Worm (Caenorhabditis elegans) whole organism, mixed stage, embryonic: ENCODE measurements around the gene Y4C6B.7.

Experiments
- M03D4.4 ChIP-seq: sonication (generic microtip); optimal IDR thresholded peaks from 2 replicates; lab custom pipeline; 2017; ENCODE audit warnings: mild to moderate bottlenecking, missing genetic modification characterization, missing compliant biosample characterization
- bed-3 ChIP-seq: fragments of 200-800 bp; sonication (Bioruptor generic); optimal IDR thresholded peaks from 3 replicates; lab custom pipeline; 2018; ENCODE audit warnings: mild to moderate bottlenecking, missing genetic modification characterization, moderate library complexity, missing compliant biosample characterization
- blmp-1 ChIP-seq: fragments of 150-350 bp; optimal IDR thresholded peaks from 2 replicates; lab custom pipeline; 2014; ENCODE audit warnings: missing biosample characterization, missing genetic modification characterization
- ceh-39 ChIP-seq: fragments of 150-350 bp; optimal IDR thresholded peaks from 2 replicates; lab custom pipeline; 2014; ENCODE audit warnings: missing biosample characterization, missing genetic modification characterization
- ceh-43 ChIP-seq: fragments of 200-800 bp; sonication (Bioruptor generic); optimal IDR thresholded peaks from 2 replicates; lab custom pipeline; 2018; ENCODE audit warnings: mild to moderate bottlenecking, missing genetic modification characterization, moderate library complexity, missing compliant biosample characterization
- ceh-83 ChIP-seq: fragments of 200-800 bp; sonication (Bioruptor generic); optimal IDR thresholded peaks from 2 replicates; lab custom pipeline; 2018; ENCODE audit warnings: mild to moderate bottlenecking, missing genetic modification characterization, missing compliant biosample characterization
- ces-1 ChIP-seq: fragments of 150-350 bp; optimal IDR thresholded peaks from 2 replicates; lab custom pipeline; 2014; ENCODE audit warnings: missing biosample characterization, missing genetic modification reagents, missing genetic modification characterization
- cnd-1 ChIP-seq: fragments of 200-800 bp; sonication (Bioruptor generic); optimal IDR thresholded peaks from 2 replicates; lab custom pipeline; 2018; ENCODE audit warnings: mild to moderate bottlenecking, missing genetic modification characterization, missing compliant biosample characterization
- drap-1 ChIP-seq: fragments of 200-800 bp; sonication (Bioruptor generic); optimal IDR thresholded peaks from 3 replicates; lab custom pipeline; 2018; ENCODE audit warnings: mild to moderate bottlenecking, missing genetic modification characterization, missing compliant biosample characterization
- elt-1 ChIP-seq: sonication (generic microtip); optimal IDR thresholded peaks from 2 replicates; lab custom pipeline; 2017; ENCODE audit warnings: missing genetic modification characterization, mild to moderate bottlenecking, missing compliant biosample characterization, antibody characterized with exemption, moderate library complexity, borderline replicate concordance; ENCODE audit not compliant: insufficient read depth
- elt-3 ChIP-seq: fragments of 150-350 bp; optimal IDR thresholded peaks from 2 replicates; lab custom pipeline; 2014; ENCODE audit warnings: missing biosample characterization, missing genetic modification characterization
- flh-1 ChIP-seq: fragments of 200-800 bp; sonication (Bioruptor generic); optimal IDR thresholded peaks from 2 replicates; lab custom pipeline; 2018; ENCODE audit warnings: mild to moderate bottlenecking, missing genetic modification characterization, moderate library complexity, missing compliant biosample characterization
- ham-2 ChIP-seq: fragments of 200-800 bp; sonication (Bioruptor generic); optimal IDR thresholded peaks from 2 replicates; lab custom pipeline; 2018; ENCODE audit warnings: mild to moderate bottlenecking, missing genetic modification characterization, missing compliant biosample characterization
- hlh-1 ChIP-seq: fragments of 150-350 bp; optimal IDR thresholded peaks from 2 replicates; lab custom pipeline; 2014; ENCODE audit warnings: missing biosample characterization, missing genetic modification reagents, missing genetic modification characterization
- lin-13 ChIP-seq: fragments of 150-350 bp; optimal IDR thresholded peaks from 2 replicates; lab custom pipeline; 2014; ENCODE audit warnings: missing biosample characterization, missing genetic modification characterization
- lsy-2 ChIP-seq: fragments of 150-350 bp; optimal IDR thresholded peaks from 2 replicates; lab custom pipeline; 2014; ENCODE audit warnings: missing biosample characterization, missing genetic modification characterization
- mab-5 ChIP-seq: fragments of 150-350 bp; optimal IDR thresholded peaks from 2 replicates; lab custom pipeline; 2014; ENCODE audit warnings: missing biosample characterization, missing genetic modification characterization
- mep-1 ChIP-seq: fragments of 150-350 bp; optimal IDR thresholded peaks from 2 replicates; lab custom pipeline; 2017; ENCODE audit warnings: missing biosample characterization, missing genetic modification reagents, missing genetic modification characterization, inconsistent platforms
- mls-2 ChIP-seq: sonication (generic microtip); optimal IDR thresholded peaks from 2 replicates; lab custom pipeline; 2016; ENCODE audit warnings: mild to moderate bottlenecking, missing genetic modification characterization, moderate library complexity, missing compliant biosample characterization
- nhr-2 ChIP-seq: fragments of 150-350 bp; optimal IDR thresholded peaks from 2 replicates; lab custom pipeline; 2014; ENCODE audit warnings: missing biosample characterization, missing genetic modification characterization
- nhr-28 ChIP-seq: fragments of 150-350 bp; optimal IDR thresholded peaks from 2 replicates; lab custom pipeline; 2014; ENCODE audit warnings: missing biosample characterization, missing genetic modification characterization
- nhr-76 ChIP-seq: sonication (generic microtip); optimal IDR thresholded peaks from 2 replicates; lab custom pipeline; 2017; ENCODE audit warnings: missing biosample characterization, missing genetic modification characterization
- pha-4 ChIP-seq: fragments of 150-350 bp; optimal IDR thresholded peaks from 2 replicates; lab custom pipeline; 2018; ENCODE audit warnings: missing biosample characterization, missing genetic modification reagents, missing genetic modification characterization
- sem-2 ChIP-seq: fragments of 200-800 bp; sonication (Bioruptor generic); optimal IDR thresholded peaks from 2 replicates; lab custom pipeline; 2018; ENCODE audit warnings: mild to moderate bottlenecking, missing genetic modification characterization, missing compliant biosample characterization
- snpc-4 ChIP-seq: fragments of 150-350 bp; optimal IDR thresholded peaks from 2 replicates; lab custom pipeline; 2014; ENCODE audit warnings: missing biosample characterization, missing genetic modification characterization
- sptf-1 ChIP-seq: sonication (generic microtip); optimal IDR thresholded peaks from 2 replicates; lab custom pipeline; 2017; ENCODE audit warnings: mild to moderate bottlenecking, missing genetic modification characterization, moderate library complexity, missing compliant biosample characterization
- tbx-8 ChIP-seq: fragments of 200-800 bp; sonication (Bioruptor generic); optimal IDR thresholded peaks from 2 replicates; lab custom pipeline; 2018; ENCODE audit warnings: mild to moderate bottlenecking, missing genetic modification characterization, moderate library complexity, missing compliant biosample characterization
- unc-39 ChIP-seq: fragments of 150-350 bp; optimal IDR thresholded peaks from 2 replicates; lab custom pipeline; 2014; ENCODE audit warnings: missing biosample characterization, missing genetic modification characterization
- ztf-11 ChIP-seq: fragments of 150-350 bp; optimal IDR thresholded peaks from 2 replicates; lab custom pipeline; 2014; ENCODE audit warnings: missing biosample characterization, missing genetic modification characterization

Gene Y4C6B.7

ce11 chrIV:5393566-5393965 lies 40.3 kb upstream of the Y4C6B.7 start:
- TF ChIP-seq pha-4 (no peak), ces-1 (no peak), unc-39 (tag; lab: Kevin White, UChicago) (no peak), lsy-2 (no peak), mep-1 (tag; lab: Kevin White, UChicago) (no peak), drap-1 (GFP tag; lab: Kevin White, UChicago) (no peak)

ce11 chrIV:5391507-5392057 lies 38.3 kb upstream of the Y4C6B.7 start, which contains the start of the genes htp-1 and ZK616.5:
TSS of gene htp-1 (minus strand) at chrIV:5391557.
TSS of gene ZK616.5 (plus strand) at chrIV:5391929.
- TF ChIP-seq cnd-1 (tag; lab: Kevin White, UChicago) (no peak), nhr-28 (no peak), sptf-1 (tag; lab: Kevin White, UChicago) (no peak), bed-3 (GFP tag; lab: Kevin White, UChicago) (no peak), hlh-1 (no peak), nhr-76 (no peak), flh-1 (GFP tag; lab: Kevin White, UChicago) (no peak), nhr-2 (tag; lab: Kevin White, UChicago) (no peak), M03D4.4 (no peak), mls-2 (tag; lab: Kevin White, UChicago) (no peak), ceh-83 (GFP tag; lab: Kevin White, UChicago) (no peak), ceh-39 (tag; lab: Kevin White, UChicago) (no peak), ztf-11 (tag; lab: Kevin White, UChicago) (no peak), pha-4 (no peak), mep-1 (tag; lab: Kevin White, UChicago) (no peak), elt-3 (tag; lab: Kevin White, UChicago) (no peak), ham-2 (GFP tag; lab: Kevin White, UChicago) (no peak), ceh-43 (no peak)

- TF ChIP-seq ztf-11 (tag; lab: Kevin White, UChicago) = no peak
- TF ChIP-seq mab-5 (tag; lab: Kevin White, UChicago) = no peak
- no peak for TF ChIP-seq elt-3 (tag; lab: Kevin White, UChicago)
- TF ChIP-seq lin-13 (tag; lab: Kevin White, UChicago) = no peak
- no peak for TF ChIP-seq snpc-4 (tag; lab: Kevin White, UChicago)
- TF ChIP-seq lsy-2 = no peak
- no peak for TF ChIP-seq elt-1 (tag; lab: Kevin White, UChicago)
- no peak for TF ChIP-seq blmp-1 (tag; lab: Kevin White, UChicago)
- no peak for TF ChIP-seq drap-1 (GFP tag; lab: Kevin White, UChicago)
- no peak for TF ChIP-seq tbx-8
- TF ChIP-seq bed-3 (GFP tag; lab: Kevin White, UChicago) = no peak
- no peak for TF ChIP-seq ces-1
- no peak for TF ChIP-seq ceh-43
- TF ChIP-seq M03D4.4 = no peak
- no peak for TF ChIP-seq ham-2 (GFP tag; lab: Kevin White, UChicago)
- no peak for TF ChIP-seq flh-1 (GFP tag; lab: Kevin White, UChicago)
- no peak for TF ChIP-seq sptf-1 (tag; lab: Kevin White, UChicago)
- no peak for TF ChIP-seq pha-4
- no peak for TF ChIP-seq unc-39 (tag; lab: Kevin White, UChicago)
Observed at ce11 chrIV:5389951-5390350, 36.7 kb upstream of the Y4C6B.7 start.

- TF ChIP-seq ceh-39 (tag; lab: Kevin White, UChicago) (no peak), snpc-4 (tag; lab: Kevin White, UChicago) (no peak), drap-1 (GFP tag; lab: Kevin White, UChicago) (no peak), mab-5 (tag; lab: Kevin White, UChicago) (no peak), unc-39 (tag; lab: Kevin White, UChicago) (no peak), sptf-1 (tag; lab: Kevin White, UChicago) (no peak), ham-2 (GFP tag; lab: Kevin White, UChicago) (no peak), nhr-2 (tag; lab: Kevin White, UChicago) (no peak), cnd-1 (tag; lab: Kevin White, UChicago) (no peak), ces-1 (no peak), lsy-2 (no peak), hlh-1 (no peak), lin-13 (tag; lab: Kevin White, UChicago) (no peak), ztf-11 (tag; lab: Kevin White, UChicago) (no peak)
Observed at ce11 chrIV:5388477-5389065, 35.3 kb upstream of the Y4C6B.7 start, which contains the start of gene elo-6. TSS of gene elo-6 (minus strand) at chrIV:5388559.

ce11 chrIV:5385020-5385419 lies 31.8 kb upstream of the Y4C6B.7 start, which contains the start of gene F41H10.12:
TSS of gene F41H10.12 (plus strand) at chrIV:5385320.
- no peak for TF ChIP-seq nhr-76
- no peak for TF ChIP-seq lsy-2
- no peak for TF ChIP-seq flh-1 (GFP tag; lab: Kevin White, UChicago)
- no peak for TF ChIP-seq ces-1
- no peak for TF ChIP-seq lin-13 (tag; lab: Kevin White, UChicago)
- TF ChIP-seq ham-2 (GFP tag; lab: Kevin White, UChicago) = no peak
- no peak for TF ChIP-seq unc-39 (tag; lab: Kevin White, UChicago)
- no peak for TF ChIP-seq ceh-83 (GFP tag; lab: Kevin White, UChicago)
- no peak for TF ChIP-seq ceh-39 (tag; lab: Kevin White, UChicago)
- no peak for TF ChIP-seq sem-2
- no peak for TF ChIP-seq nhr-28
- TF ChIP-seq mls-2 (tag; lab: Kevin White, UChicago) = no peak
